Worm (Caenorhabditis elegans) whole organism, L2 larva: ENCODE measurements around the gene mom-2.

Source experiments
- C34F6.9 ChIP-seq: fragments of 150-350 bp; optimal IDR thresholded peaks from 2 replicates; lab custom pipeline; 2014; ENCODE audit warnings: missing biosample characterization, missing genetic modification characterization
- egl-27 ChIP-seq: sonication (generic microtip); optimal IDR thresholded peaks from 3 replicates; lab custom pipeline; 2017; ENCODE audit warnings: missing biosample characterization, missing genetic modification reagents, missing genetic modification characterization
- lin-39 ChIP-seq: fragments of 150-350 bp; optimal IDR thresholded peaks from 2 replicates; lab custom pipeline; 2014; ENCODE audit warnings: missing biosample characterization, missing genetic modification reagents, missing genetic modification characterization
- mdl-1 ChIP-seq, 2 experiments: fragments of 150-350 bp in 1 of 2; sonication (generic microtip) in 1 of 2; optimal IDR thresholded peaks; 2 replicates each; lab custom pipeline; 2017; ENCODE audit warnings: missing biosample characterization in 2 of 2, missing genetic modification characterization in 2 of 2
- zag-1 ChIP-seq: fragments of 150-350 bp; optimal IDR thresholded peaks from 2 replicates; lab custom pipeline; 2014; ENCODE audit warnings: missing biosample characterization, missing genetic modification characterization

DNA sequence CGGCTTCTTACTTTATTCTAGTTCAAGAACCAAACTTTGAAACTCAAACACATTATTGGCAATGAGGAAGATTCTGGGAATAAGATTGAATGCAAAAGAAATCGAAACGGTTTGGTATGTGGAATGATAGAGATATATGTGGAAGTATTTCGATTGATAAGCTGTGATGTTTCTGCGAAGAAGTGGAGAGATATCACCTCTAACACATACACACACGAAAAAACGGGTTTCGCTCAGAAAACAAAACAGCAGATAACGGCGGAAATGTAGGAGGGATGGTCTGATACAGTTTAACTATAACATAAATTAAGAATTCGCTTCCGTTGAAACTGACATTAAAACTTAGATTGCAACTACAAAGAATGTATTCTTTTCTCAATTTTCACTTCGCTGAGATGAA lies 45.5 kb downstream of the mom-2 start:
- TF ChIP-seq lin-39: no peak
- no peak for TF ChIP-seq egl-27 (tag; lab: Kevin White, UChicago)
- no peak for TF ChIP-seq zag-1 (tag; lab: Kevin White, UChicago)
- no peak for TF ChIP-seq mdl-1 (tag; optimal IDR thresholded peaks at IDR 0.05; lab: Kevin White, UChicago)
- TF ChIP-seq C34F6.9: no peak
